Worm (Caenorhabditis elegans) whole organism, late embryonic: ENCODE data around the gene clec-238.

Experiments used
- T23F11.4 ChIP-seq: fragments of 200-800 bp; sonication (Bioruptor generic); optimal IDR thresholded peaks from 2 replicates; lab custom pipeline; 2018; ENCODE audit warnings: mild to moderate bottlenecking, missing genetic modification characterization, missing compliant biosample characterization
- Y22D7AL.16 ChIP-seq: sonication (generic microtip); optimal IDR thresholded peaks from 2 replicates; lab custom pipeline; 2016; ENCODE audit warnings: missing genetic modification characterization, missing compliant biosample characterization
- ama-1 ChIP-seq: fragments of 150-350 bp; optimal IDR thresholded peaks from 2 replicates; lab custom pipeline; 2014
- ceh-24 ChIP-seq: sonication (generic microtip); optimal IDR thresholded peaks from 2 replicates; lab custom pipeline; 2016; ENCODE audit warnings: mild to moderate bottlenecking, missing genetic modification characterization, missing compliant biosample characterization
- che-1 ChIP-seq: sonication (generic microtip); optimal IDR thresholded peaks from 2 replicates; lab custom pipeline; 2016; ENCODE audit warnings: mild to moderate bottlenecking, missing genetic modification characterization, missing compliant biosample characterization
- dve-1 ChIP-seq: sonication (generic microtip); optimal IDR thresholded peaks from 2 replicates; lab custom pipeline; 2017; ENCODE audit warnings: antibody characterized with exemption, mild to moderate bottlenecking, missing genetic modification characterization, missing compliant biosample characterization
- hlh-30 ChIP-seq: sonication (generic microtip); optimal IDR thresholded peaks from 2 replicates; lab custom pipeline; 2017; ENCODE audit warnings: antibody characterized with exemption, missing genetic modification characterization, missing compliant biosample characterization; ENCODE audit not compliant: insufficient read depth
- pha-4 ChIP-seq: fragments of 150-350 bp; optimal IDR thresholded peaks from 2 replicates; lab custom pipeline; 2018; ENCODE audit warnings: missing biosample characterization, missing genetic modification reagents, missing genetic modification characterization
- pqm-1 ChIP-seq: sonication (generic microtip); optimal IDR thresholded peaks from 2 replicates; lab custom pipeline; 2016; ENCODE audit warnings: missing genetic modification characterization, missing compliant biosample characterization
- unc-55 ChIP-seq: sonication (generic microtip); optimal IDR thresholded peaks from 2 replicates; lab custom pipeline; 2017; ENCODE audit warnings: missing biosample characterization, missing genetic modification reagents, missing genetic modification characterization

- TF ChIP-seq unc-55 (GFP tag; lab: Kevin White, UChicago) (no peak), che-1 (tag; lab: Kevin White, UChicago) (no peak), ama-1 (lab: Kevin White, UChicago) (no peak), pqm-1 (tag; lab: Kevin White, UChicago) (no peak), dve-1 (no peak), T23F11.4 (GFP tag; lab: Kevin White, UChicago) (no peak), pha-4 (tag; lab: Kevin White, UChicago) (no peak), hlh-30 (no peak), ceh-24 (tag; lab: Kevin White, UChicago) (no peak), Y22D7AL.16 (tag; lab: Kevin White, UChicago) (no peak)
Measured at ce11 chrV:16927345-16927744, 24.3 kb upstream of the clec-238 start, which contains the start of gene Y102A5C.36.
